Fruit fly (Drosophila melanogaster): ENCODE data around the gene side-VII.
A peak's percentile ranks its signal among the peaks of the same experiment; 100 is the strongest.

Gene side-VII

dm6 chr3R:9730784-9731183 lies 9.0 kb downstream of the side-VII start, which contains the start of gene FoxP:
Gene FoxP (minus strand): TSS chr3R:9730872.
- TF ChIP-seq repo (GFP tag; optimal IDR thresholded peaks at IDR 0.05) (no peak), CG30020 (tag; optimal IDR thresholded peaks at IDR 0.05) (peak; percentile 62), C15 (GFP tag; IDR thresholded peaks at IDR 0.05) (no peak), CG10979 (tag; optimal IDR thresholded peaks at IDR 0.05) (peak; percentile 24), CG16779 (GFP tag; IDR thresholded peaks at IDR 0.05) (no peak), CG18764 (GFP tag; optimal IDR thresholded peaks at IDR 0.05) (peak; percentile 61), CG30431 (GFP tag; optimal IDR thresholded peaks at IDR 0.05) (no peak), CG13424 (tag; optimal IDR thresholded peaks at IDR 0.05) (peak; percentile 47), B-H1 (GFP tag; IDR thresholded peaks at IDR 0.05) (no peak), phol (tag; optimal IDR thresholded peaks at IDR 0.05) (peak; percentile 24), gro (GFP tag; optimal IDR thresholded peaks at IDR 0.05) (no peak), Hr3 (GFP tag; optimal IDR thresholded peaks at IDR 0.05) (no peak), her (GFP tag; optimal IDR thresholded peaks at IDR 0.05) (no peak), gem (tag; optimal IDR thresholded peaks at IDR 0.05) (peak; percentile 46), lilli (GFP tag; optimal IDR thresholded peaks at IDR 0.05) (no peak), salm (tag; optimal IDR thresholded peaks at IDR 0.05) (no peak), sd (tag; optimal IDR thresholded peaks at IDR 0.05) (no peak), CG6272 (GFP tag; IDR thresholded peaks at IDR 0.05) (no peak), PHDP (tag; optimal IDR thresholded peaks at IDR 0.05) (peak; percentile 19), CG15479 (GFP tag; optimal IDR thresholded peaks at IDR 0.05) (no peak), lab (GFP tag; optimal IDR thresholded peaks at IDR 0.05) (no peak), Neu2 (GFP tag; optimal IDR thresholded peaks at IDR 0.05; ENCODE audit: borderline replicate concordance) (no peak), Ets97D (GFP tag; optimal IDR thresholded peaks at IDR 0.05) (no peak), ewg (GFP tag; optimal IDR thresholded peaks at IDR 0.05) (peak; percentile 88), nmo (GFP tag; optimal IDR thresholded peaks at IDR 0.05) (no peak), prd (optimal IDR thresholded peaks at IDR 0.05) (no peak), prd (GFP tag; IDR thresholded peaks at IDR 0.05) (no peak), dmrt11E (tag; optimal IDR thresholded peaks at IDR 0.05) (no peak), Sry-δ (GFP tag; optimal IDR thresholded peaks at IDR 0.05) (no peak), peb (GFP tag; IDR thresholded peaks at IDR 0.05) (no peak), Fer1 (GFP tag; optimal IDR thresholded peaks at IDR 0.05) (no peak), CG12155 (GFP tag; optimal IDR thresholded peaks at IDR 0.05) (no peak), CG14710 (tag; optimal IDR thresholded peaks at IDR 0.05) (peak; percentile 25), CG1529 (GFP tag; optimal IDR thresholded peaks at IDR 0.05) (no peak), CG34376 (GFP tag; optimal IDR thresholded peaks at IDR 0.05) (no peak), CG12104 (GFP tag; optimal IDR thresholded peaks at IDR 0.05) (no peak), Deaf1 (tag; optimal IDR thresholded peaks at IDR 0.05) (no peak), CG3065 (GFP tag; optimal IDR thresholded peaks at IDR 0.05) (no peak)

- peak; percentile 66; the same call in 2 of the 3 replicates for TF ChIP-seq CG14860 (GFP tag; IDR thresholded peaks at IDR 0.05; ENCODE audit: partially characterized antibody)
- no peak for TF ChIP-seq CG32532 (GFP tag; IDR thresholded peaks at IDR 0.05)
- no peak for TF ChIP-seq CG2875 (GFP tag; optimal IDR thresholded peaks at IDR 0.05)
- TF ChIP-seq CG4424 (GFP tag; optimal IDR thresholded peaks at IDR 0.05) = peak; percentile 2
- TF ChIP-seq Fer1 (GFP tag; optimal IDR thresholded peaks at IDR 0.05) = peak; percentile 13
- TF ChIP-seq HmgZ (tag; optimal IDR thresholded peaks at IDR 0.05) = peak; percentile 28
- TF ChIP-seq CG9876 (GFP tag; optimal IDR thresholded peaks at IDR 0.05) = no peak
- peak; percentile 83 for TF ChIP-seq pzg (GFP tag; optimal IDR thresholded peaks at IDR 0.05)
- TF ChIP-seq CG14667 (GFP tag; IDR thresholded peaks at IDR 0.05) = no peak
- TF ChIP-seq Med (GFP tag) = peak; percentile 77
- TF ChIP-seq esg (GFP tag; conservative IDR thresholded peaks at IDR 0.05) = no peak
- no peak for TF ChIP-seq CG4360 (GFP tag; IDR thresholded peaks at IDR 0.05)
- TF ChIP-seq CG16813 (GFP tag; IDR thresholded peaks at IDR 0.05; ENCODE audit: partially characterized antibody) = peak; percentile 87
- peak; percentile 62 for TF ChIP-seq stwl (tag; optimal IDR thresholded peaks at IDR 0.05)
- TF ChIP-seq tin (GFP tag; optimal IDR thresholded peaks at IDR 0.05) = no peak
These were observed 14.4 kb downstream of the side-VII start, which contains the start of gene hyd for dm6 chr3R:9725121-9725956. Gene hyd (minus strand): TSS chr3R:9725615.

Measured in whole organism, embryonic.